Fruit fly (Drosophila melanogaster) whole organism, embryonic: Measurements from ENCODE around the gene mRRF1.

Experiments used
- C15 ChIP-seq: fragments of 200-800 bp; sonication (Bioruptor generic); IDR thresholded peaks from 3 replicates; pipeline ENCODE4 v1.3.6; 2022; ENCODE audit warnings: missing biosample characterization, missing genetic modification characterization
- CG10366 ChIP-seq: fragments of 200-800 bp; sonication (Bioruptor generic); IDR thresholded peaks from 2 replicates; pipeline ENCODE4 v1.3.6; 2022; ENCODE audit warnings: missing biosample characterization, missing genetic modification characterization
- CG11085 ChIP-seq: fragments of 200-800 bp; sonication (Bioruptor generic); IDR thresholded peaks from 2 replicates; pipeline ENCODE4 v1.3.6; 2022; ENCODE audit warnings: missing biosample characterization, missing genetic modification characterization
- CG11093 ChIP-seq: fragments of 200-800 bp; sonication (Bioruptor generic); IDR thresholded peaks from 3 replicates; pipeline ENCODE4 v1.3.6; 2022; ENCODE audit warnings: missing biosample characterization, missing genetic modification characterization
- CG12299 ChIP-seq: fragments of 200-800 bp; sonication (Bioruptor generic); optimal IDR thresholded peaks from 2 replicates; lab custom pipeline; 2018; ENCODE audit warnings: missing biosample characterization, mild to moderate bottlenecking, missing genetic modification characterization
- CG12391 ChIP-seq: fragments of 200-800 bp; sonication (Bioruptor generic); optimal IDR thresholded peaks from 3 replicates; lab custom pipeline; 2018; ENCODE audit warnings: missing biosample characterization, mild to moderate bottlenecking, missing genetic modification characterization, moderate library complexity
- CG14014 ChIP-seq: fragments of 200-800 bp; sonication (Bioruptor generic); IDR thresholded peaks from 2 replicates; pipeline ENCODE4 v1.3.6; 2022; ENCODE audit warnings: missing biosample characterization, missing genetic modification characterization
- CG15601 ChIP-seq: fragments of 200-800 bp; sonication (Bioruptor generic); optimal IDR thresholded peaks from 3 replicates; lab custom pipeline; 2019; ENCODE audit warnings: missing biosample characterization, mild to moderate bottlenecking, missing genetic modification characterization, moderate library complexity
- CG18011 ChIP-seq: fragments of 200-800 bp; sonication (Bioruptor generic); optimal IDR thresholded peaks from 2 replicates; lab custom pipeline; 2017; ENCODE audit warnings: missing biosample characterization, missing genetic modification characterization, mild to moderate bottlenecking, moderate library complexity, missing genotype
- CG2129 ChIP-seq: fragments of 200-800 bp; sonication (Bioruptor generic); IDR thresholded peaks from 2 replicates; pipeline ENCODE4 v1.3.6; 2022; ENCODE audit warnings: missing biosample characterization, missing genetic modification characterization; ENCODE audit not compliant: partially characterized antibody
- CG2202 ChIP-seq: fragments of 200-800 bp; sonication (Bioruptor generic); optimal IDR thresholded peaks from 2 replicates; lab custom pipeline; 2018; ENCODE audit warnings: missing biosample characterization, mild to moderate bottlenecking, missing genetic modification characterization
- CG3838 ChIP-seq: fragments of 200-800 bp; sonication (Bioruptor generic); optimal IDR thresholded peaks from 3 replicates; lab custom pipeline; 2016; ENCODE audit warnings: missing biosample characterization, missing genetic modification characterization
- CG4707 ChIP-seq: fragments of 200-800 bp; sonication (Bioruptor generic); optimal IDR thresholded peaks from 2 replicates; lab custom pipeline; 2018; ENCODE audit warnings: missing biosample characterization, mild to moderate bottlenecking, missing genetic modification characterization, moderate library complexity
- CG7556 ChIP-seq: fragments of 200-800 bp; sonication (Bioruptor generic); optimal IDR thresholded peaks from 2 replicates; lab custom pipeline; 2017; ENCODE audit warnings: missing biosample characterization, mild to moderate bottlenecking, missing genetic modification characterization
- CG7786 ChIP-seq: fragments of 200-800 bp; sonication (Bioruptor generic); optimal IDR thresholded peaks from 2 replicates; lab custom pipeline; 2016; ENCODE audit warnings: missing biosample characterization, missing genetic modification characterization
- CG7839 ChIP-seq: fragments of 200-800 bp; sonication (Bioruptor generic); optimal IDR thresholded peaks from 3 replicates; lab custom pipeline; 2018; ENCODE audit warnings: missing biosample characterization, mild to moderate bottlenecking, missing genetic modification characterization, moderate library complexity
- CG8290 ChIP-seq, 3 experiments: fragments of 200-800 bp; sonication (Bioruptor generic); optimal IDR thresholded peaks; 2 replicates each; lab custom pipeline; 2016 to 2019; ENCODE audit warnings: missing biosample characterization in 3 of 3, missing genetic modification characterization in 3 of 3, mild to moderate bottlenecking in 2 of 3, moderate library complexity in 1 of 3
- CG9609 ChIP-seq: fragments of 200-800 bp; sonication (Bioruptor generic); optimal IDR thresholded peaks from 3 replicates; lab custom pipeline; 2016; ENCODE audit warnings: missing biosample characterization, missing genetic modification characterization
- Camta ChIP-seq: fragments of 200-800 bp; sonication (Bioruptor generic); optimal IDR thresholded peaks from 2 replicates; lab custom pipeline; 2016; ENCODE audit warnings: missing biosample characterization, missing genetic modification characterization
- CoRest ChIP-seq: fragments of 200-800 bp; sonication (Bioruptor generic); optimal IDR thresholded peaks from 3 replicates; lab custom pipeline; 2018; ENCODE audit warnings: missing biosample characterization, mild to moderate bottlenecking, missing genetic modification characterization, moderate library complexity
- CrebB ChIP-seq: fragments of 200-800 bp; sonication (Bioruptor generic); optimal IDR thresholded peaks from 3 replicates; lab custom pipeline; 2018; ENCODE audit warnings: missing biosample characterization, mild to moderate bottlenecking, missing genetic modification characterization
- D ChIP-seq, 2 experiments: fragments of 200-800 bp in 1 of 2; fragments of >200 bp in 1 of 2; sonication (Bioruptor generic) in 1 of 2; optimal IDR thresholded peaks; 2 replicates in 1 of 2; 3 replicates in 1 of 2; lab custom pipeline; 2017; ENCODE audit warnings: mild to moderate bottlenecking in 1 of 2, missing biosample characterization in 1 of 2, missing genetic modification characterization in 1 of 2, missing genetic modification reagents in 1 of 2
- HLH3B ChIP-seq: fragments of 200-800 bp; sonication (Bioruptor generic); IDR thresholded peaks from 2 replicates; pipeline ENCODE4 v1.3.6; 2022; ENCODE audit warnings: missing biosample characterization, missing genetic modification characterization
- HLH4C ChIP-seq: fragments of 200-800 bp; sonication (Bioruptor generic); IDR thresholded peaks from 3 replicates; pipeline ENCODE4 v1.3.6; 2022; ENCODE audit warnings: missing biosample characterization, missing genetic modification characterization; ENCODE audit not compliant: partially characterized antibody
- Lim3 ChIP-seq: fragments of 200-800 bp; sonication (Bioruptor generic); IDR thresholded peaks from 2 replicates; pipeline ENCODE4 v1.3.6; 2022; ENCODE audit warnings: missing biosample characterization, missing genetic modification characterization
- MESR4 ChIP-seq: fragments of 200-800 bp; sonication (Bioruptor generic); optimal IDR thresholded peaks from 2 replicates; lab custom pipeline; 2018; ENCODE audit warnings: missing biosample characterization, mild to moderate bottlenecking, missing genetic modification characterization, moderate library complexity
- Opbp ChIP-seq: fragments of 200-800 bp; sonication (Bioruptor generic); IDR thresholded peaks from 3 replicates; pipeline ENCODE4 v1.3.6; 2022; ENCODE audit warnings: missing biosample characterization, missing genetic modification characterization; ENCODE audit not compliant: partially characterized antibody
- Optix ChIP-seq: fragments of 200-800 bp; sonication (Bioruptor generic); IDR thresholded peaks from 3 replicates; pipeline ENCODE4 v1.3.6; 2022; ENCODE audit warnings: missing biosample characterization, missing genetic modification characterization
- PHDP ChIP-seq: fragments of 200-800 bp; sonication (Bioruptor generic); optimal IDR thresholded peaks from 3 replicates; lab custom pipeline; 2018; ENCODE audit warnings: missing biosample characterization, mild to moderate bottlenecking, missing genetic modification characterization, moderate library complexity
- Usf ChIP-seq: fragments of 200-800 bp; sonication (Bioruptor generic); optimal IDR thresholded peaks from 2 replicates; lab custom pipeline; 2017; ENCODE audit warnings: missing genotype, missing biosample characterization, missing genetic modification characterization
- abd-A ChIP-seq: fragments of 200-800 bp; sonication (Bioruptor generic); optimal IDR thresholded peaks from 3 replicates; lab custom pipeline; 2019; ENCODE audit warnings: missing biosample characterization, mild to moderate bottlenecking, missing genetic modification characterization, moderate library complexity
- ara ChIP-seq: fragments of 200-800 bp; sonication (Bioruptor generic); IDR thresholded peaks from 2 replicates; pipeline ENCODE4 v1.3.6; 2022; ENCODE audit warnings: missing biosample characterization, missing genetic modification characterization
- br ChIP-seq: fragments of >200 bp; optimal IDR thresholded peaks from 2 replicates; lab custom pipeline; 2017
- btn ChIP-seq: fragments of 200-800 bp; sonication (Bioruptor generic); optimal IDR thresholded peaks from 2 replicates; lab custom pipeline; 2016; ENCODE audit warnings: missing biosample characterization, missing genetic modification characterization
- chinmo ChIP-seq: fragments of 200-800 bp; sonication (Bioruptor generic); IDR thresholded peaks from 4 replicates; pipeline ENCODE4 v1.3.6; 2022; ENCODE audit warnings: missing biosample characterization, missing genetic modification characterization; ENCODE audit not compliant: partially characterized antibody
- corto ChIP-seq: fragments of 200-800 bp; sonication (Bioruptor generic); optimal IDR thresholded peaks from 2 replicates; lab custom pipeline; 2016; ENCODE audit warnings: missing biosample characterization, mild to moderate bottlenecking, missing genetic modification characterization, moderate library complexity
- cwo ChIP-seq: fragments of 200-800 bp; sonication (Bioruptor generic); optimal IDR thresholded peaks from 3 replicates; lab custom pipeline; 2017; ENCODE audit warnings: missing biosample characterization, missing genetic modification characterization, mild to moderate bottlenecking, moderate library complexity, missing genetic modification reagents
- gsb-n ChIP-seq: fragments of 200-800 bp; sonication (Bioruptor generic); optimal IDR thresholded peaks from 3 replicates; lab custom pipeline; 2018; ENCODE audit warnings: missing biosample characterization, mild to moderate bottlenecking, missing genetic modification characterization
- her ChIP-seq: fragments of 200-800 bp; sonication (Bioruptor generic); optimal IDR thresholded peaks from 2 replicates; lab custom pipeline; 2016; ENCODE audit warnings: missing biosample characterization, missing genetic modification characterization
- lmd ChIP-seq: fragments of 200-800 bp; sonication (Bioruptor generic); IDR thresholded peaks from 2 replicates; pipeline ENCODE4 v1.3.6; 2022; ENCODE audit warnings: missing biosample characterization, missing genetic modification characterization
- mam ChIP-seq: fragments of 200-800 bp; sonication (Bioruptor generic); optimal IDR thresholded peaks from 3 replicates; lab custom pipeline; 2016; ENCODE audit warnings: missing biosample characterization, missing genetic modification characterization
- nerfin-1 ChIP-seq: fragments of 200-800 bp; sonication (Bioruptor generic); optimal IDR thresholded peaks from 3 replicates; lab custom pipeline; 2019; ENCODE audit warnings: missing biosample characterization, mild to moderate bottlenecking, missing genetic modification characterization, moderate library complexity
- odd ChIP-seq: fragments of 200-800 bp; sonication (Bioruptor generic); optimal IDR thresholded peaks from 2 replicates; lab custom pipeline; 2017; ENCODE audit warnings: missing biosample characterization, mild to moderate bottlenecking, missing genetic modification characterization
- org-1 ChIP-seq: fragments of 200-800 bp; sonication (Bioruptor generic); optimal IDR thresholded peaks from 2 replicates; lab custom pipeline; 2017; ENCODE audit warnings: missing biosample characterization, missing genetic modification characterization
- peb ChIP-seq: fragments of 200-800 bp; sonication (Bioruptor generic); IDR thresholded peaks from 2 replicates; pipeline ENCODE4 v1.3.6; 2022; ENCODE audit warnings: missing biosample characterization, missing genetic modification characterization
- pfk ChIP-seq: fragments of 200-800 bp; sonication (Bioruptor generic); optimal IDR thresholded peaks from 2 replicates; lab custom pipeline; 2018; ENCODE audit warnings: missing biosample characterization, mild to moderate bottlenecking, missing genetic modification characterization, moderate library complexity
- pzg ChIP-seq: fragments of 200-800 bp; sonication (Bioruptor generic); optimal IDR thresholded peaks from 3 replicates; lab custom pipeline; 2018; ENCODE audit warnings: missing biosample characterization, mild to moderate bottlenecking, missing genetic modification characterization, moderate library complexity
- ranshi ChIP-seq: fragments of 200-800 bp; sonication (Bioruptor generic); IDR thresholded peaks from 2 replicates; pipeline ENCODE4 v1.3.6; 2022; ENCODE audit warnings: missing biosample characterization, missing genetic modification characterization
- toy ChIP-seq: fragments of 200-800 bp; sonication (Bioruptor generic); IDR thresholded peaks from 2 replicates; pipeline ENCODE4 v1.3.6; 2022; ENCODE audit warnings: missing biosample characterization, missing genetic modification characterization
- vvl ChIP-seq: fragments of 200-800 bp; sonication (Bioruptor generic); IDR thresholded peaks from 2 replicates; pipeline ENCODE4 v1.3.6; 2022; ENCODE audit warnings: missing biosample characterization, missing genetic modification characterization

Gene mRRF1

dm6 chr3L:9397156-9397555 is 33.0 kb downstream of the mRRF1 start (continued):
- TF ChIP-seq Lim3 (GFP tag; lab: Robert Waterston, UW) (no peak), ara (GFP tag; lab: Robert Waterston, UW) (peak; percentile 67), CG7786 (peak; percentile 31), CG18011 (no peak), CG10366 (GFP tag; lab: Robert Waterston, UW) (no peak), Optix (GFP tag; lab: Robert Waterston, UW) (no peak), mam (GFP tag; lab: Kevin White, UChicago) (peak; percentile 68), vvl (GFP tag; lab: Robert Waterston, UW) (no peak), CG12391 (peak; percentile 6), CG4707 (GFP tag; lab: Kevin White, UChicago) (peak; percentile 34), CG2202 (tag; lab: Kevin White, UChicago) (peak; percentile 48), peb (no peak), CG8290 (GFP tag; optimal IDR thresholded peaks at IDR 0.05; lab: Kevin White, UChicago) (peak; percentile 53), CG8290 (tag; optimal IDR thresholded peaks at IDR 0.05; lab: Kevin White, UChicago) (peak in 1 of 2 experiments; percentile 91), CG15601 (tag; lab: Kevin White, UChicago) (peak; percentile 36), CG2129 (GFP tag; lab: Robert Waterston, UW) (no peak), CG11085 (GFP tag; lab: Robert Waterston, UW) (no peak), CoRest (tag; lab: Kevin White, UChicago) (peak; percentile 26), CG12299 (peak; percentile 80), CrebB (tag; lab: Kevin White, UChicago) (peak; percentile 76), chinmo (GFP tag; lab: Robert Waterston, UW) (no peak), org-1 (peak; percentile 80), toy (GFP tag; lab: Robert Waterston, UW) (peak; percentile 49; the same call in 1 of the 2 replicates), lmd (GFP tag; lab: Robert Waterston, UW) (no peak), gsb-n (tag; lab: Kevin White, UChicago) (peak; percentile 38), CG11093 (GFP tag; lab: Robert Waterston, UW) (no peak), corto (no peak), her (GFP tag; lab: Kevin White, UChicago) (peak; percentile 71), btn (GFP tag; lab: Kevin White, UChicago) (no peak), pfk (GFP tag; lab: Kevin White, UChicago) (peak; percentile 69), C15 (GFP tag; lab: Robert Waterston, UW) (no peak; the same call in 2 of the 3 replicates), CG7839 (tag; lab: Kevin White, UChicago) (peak; percentile 3), odd (peak; percentile 47), HLH3B (GFP tag; lab: Robert Waterston, UW) (peak; percentile 51; the same call in 1 of the 2 replicates), Opbp (GFP tag; lab: Robert Waterston, UW) (no peak), CG3838 (GFP tag; lab: Kevin White, UChicago) (no peak), CG14014 (GFP tag; lab: Robert Waterston, UW) (no peak; the same call in 1 of the 2 replicates), PHDP (tag; lab: Kevin White, UChicago) (peak; percentile 51), CG9609 (GFP tag; lab: Kevin White, UChicago) (no peak), MESR4 (no peak), D (optimal IDR thresholded peaks at IDR 0.05; lab: Kevin White, UChicago) (no peak), D (GFP tag; optimal IDR thresholded peaks at IDR 0.05; lab: Kevin White, UChicago) (peak; percentile 48), pzg (GFP tag; lab: Kevin White, UChicago) (peak; percentile 18), CG7556 (peak; percentile 67), nerfin-1 (tag; lab: Kevin White, UChicago) (peak; percentile 56), cwo (GFP tag; lab: Kevin White, UChicago) (peak; percentile 84), Usf (no peak), Camta (GFP tag; lab: Kevin White, UChicago) (peak; percentile 68), ranshi (GFP tag; lab: Robert Waterston, UW) (peak; percentile 51; the same call in 1 of the 2 replicates), abd-A (no peak), HLH4C (no peak), br (lab: Kevin White, UChicago) (no peak)
